Worm (Caenorhabditis elegans): ENCODE measurements around the gene srbc-60.

The srbc-60 gene

DNA sequence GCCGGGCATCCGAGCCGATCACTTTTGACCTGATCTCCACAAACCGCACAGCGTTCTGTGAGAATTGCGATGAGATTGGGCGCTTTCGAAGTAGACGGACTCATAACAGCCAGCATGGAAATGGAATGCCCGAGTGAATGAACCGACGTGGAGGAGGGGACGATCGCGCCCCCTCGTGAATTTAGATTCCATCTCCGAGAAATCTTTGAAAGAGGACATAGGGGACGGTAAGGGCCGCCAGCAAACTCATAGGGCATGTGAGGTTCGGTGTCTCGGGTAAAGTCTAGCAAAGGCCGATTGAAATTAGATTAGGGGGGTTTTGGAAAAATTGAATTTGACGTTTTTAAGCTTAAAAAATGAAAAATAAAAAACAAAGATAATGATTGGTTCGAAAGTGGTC lies 24.4 kb downstream of the srbc-60 start, which contains the start of gene nhr-270:
TSS of gene nhr-270 (minus strand) at position 257 of the 400 bp plus-strand sequence.
- TF ChIP-seq ceh-9 (tag; optimal IDR thresholded peaks at IDR 0.05) (no peak), mdl-1 (tag; optimal IDR thresholded peaks at IDR 0.05) (no peak), nhr-12 (tag; optimal IDR thresholded peaks at IDR 0.05) (no peak), aly-2 (tag; optimal IDR thresholded peaks at IDR 0.05) (no peak), R02D3.7 (tag; optimal IDR thresholded peaks at IDR 0.05) (no peak), mml-1 (tag; optimal IDR thresholded peaks at IDR 0.05) (no peak), elt-1 (tag; optimal IDR thresholded peaks at IDR 0.05) (peak; percentile 7), nhr-23 (tag; optimal IDR thresholded peaks at IDR 0.05) (peak; percentile 2), nhr-25 (tag; optimal IDR thresholded peaks at IDR 0.05) (peak; percentile 0), ZK546.5 (tag; optimal IDR thresholded peaks at IDR 0.05) (no peak), hmg-11 (tag; optimal IDR thresholded peaks at IDR 0.05) (no peak), ama-1 (optimal IDR thresholded peaks at IDR 0.05) (no peak), sea-2 (GFP tag; optimal IDR thresholded peaks at IDR 0.05) (no peak), ceh-28 (tag; optimal IDR thresholded peaks at IDR 0.05) (no peak), fkh-10 (GFP tag; optimal IDR thresholded peaks at IDR 0.05) (no peak), fkh-2 (tag; optimal IDR thresholded peaks at IDR 0.05) (no peak)

DNA sequence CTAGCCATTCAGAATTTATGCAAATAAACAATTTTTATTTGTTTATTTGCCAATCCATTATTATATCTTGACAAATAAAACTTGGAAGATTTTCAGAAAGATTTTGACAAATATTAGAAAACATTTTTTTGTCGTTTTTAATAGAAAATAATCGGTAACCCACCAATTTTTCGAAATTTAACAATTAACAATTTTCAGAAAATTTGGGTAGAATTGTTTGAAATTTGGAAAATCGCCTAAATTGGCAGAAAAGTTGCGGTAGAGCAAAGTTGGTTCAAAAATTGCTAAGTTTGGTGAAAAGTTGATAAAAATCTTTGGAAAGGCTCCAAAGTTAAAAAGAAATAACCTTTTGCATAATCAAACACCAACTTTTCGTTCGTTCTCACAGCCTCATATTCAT lies 28.2 kb downstream of the srbc-60 start:
- TF ChIP-seq eor-1 (tag; optimal IDR thresholded peaks at IDR 0.05), result no peak
- no peak for TF ChIP-seq lin-39 (tag; optimal IDR thresholded peaks at IDR 0.05)
- no peak for TF ChIP-seq tbx-2 (tag; optimal IDR thresholded peaks at IDR 0.05)
- TF ChIP-seq mdl-1 (tag; optimal IDR thresholded peaks at IDR 0.05), result no peak
- no peak for TF ChIP-seq ztf-11 (tag; optimal IDR thresholded peaks at IDR 0.05)
- TF ChIP-seq unc-39 (tag; optimal IDR thresholded peaks at IDR 0.05), result no peak
- no peak for TF ChIP-seq elt-1 (tag; optimal IDR thresholded peaks at IDR 0.05)
- no peak for TF ChIP-seq pqm-1 (tag; optimal IDR thresholded peaks at IDR 0.05)
- TF ChIP-seq skn-1 (tag; optimal IDR thresholded peaks at IDR 0.05), result no peak
- no peak for TF ChIP-seq fkh-10 (GFP tag; optimal IDR thresholded peaks at IDR 0.05)
- TF ChIP-seq pha-4 (tag; optimal IDR thresholded peaks at IDR 0.05), result no peak
- no peak for TF ChIP-seq nhr-23 (tag; optimal IDR thresholded peaks at IDR 0.05)
- TF ChIP-seq jun-1 (tag; optimal IDR thresholded peaks at IDR 0.05), result no peak
- TF ChIP-seq snpc-4 (tag; optimal IDR thresholded peaks at IDR 0.05), result no peak
- TF ChIP-seq lsy-12 (tag; optimal IDR thresholded peaks at IDR 0.05), result no peak
- TF ChIP-seq ama-1 (optimal IDR thresholded peaks at IDR 0.05), result no peak
- TF ChIP-seq hmg-11 (tag; optimal IDR thresholded peaks at IDR 0.05), result no peak
- no peak for TF ChIP-seq fkh-2 (tag; optimal IDR thresholded peaks at IDR 0.05)
- no peak for TF ChIP-seq ZK546.5 (tag; optimal IDR thresholded peaks at IDR 0.05)

DNA sequence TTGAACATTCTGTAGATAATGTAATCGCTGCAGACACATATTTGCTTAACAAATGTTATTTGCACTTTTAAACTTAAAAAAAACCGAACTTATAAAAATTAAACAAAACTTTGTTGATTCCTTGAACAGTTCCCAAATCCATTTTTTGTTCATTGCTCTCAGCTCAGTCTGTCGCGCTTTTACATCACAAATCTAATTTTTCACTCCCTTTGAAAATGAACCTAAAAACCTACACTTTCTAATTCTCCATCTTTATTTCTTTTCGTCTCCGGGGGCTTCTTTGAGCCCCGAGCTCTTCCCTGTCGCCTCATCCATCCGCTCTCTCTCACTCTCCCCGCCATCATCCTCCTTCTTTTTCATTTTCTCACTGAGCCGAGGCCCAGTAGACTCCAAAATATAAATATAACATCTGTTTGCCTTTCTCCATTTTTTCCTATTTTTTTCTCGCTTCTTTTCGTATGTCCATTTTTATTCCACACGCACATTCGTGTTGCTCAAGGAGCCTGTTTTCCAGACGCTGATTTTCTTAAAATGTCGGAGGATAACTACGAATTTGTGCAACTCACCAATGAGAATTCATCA lies 30.3 kb downstream of the srbc-60 start, which contains the start of gene R13D11.4:
TSS of gene R13D11.4 (plus strand) at position 532 of the 582 bp plus-strand sequence.
- TF ChIP-seq ceh-82 (tag; optimal IDR thresholded peaks at IDR 0.05), result no peak
- TF ChIP-seq nfya-1 (tag; optimal IDR thresholded peaks at IDR 0.05; ENCODE audit: insufficient read depth), result peak; percentile 39
- TF ChIP-seq hmg-11 (tag; optimal IDR thresholded peaks at IDR 0.05), result peak; percentile 23
- no peak for TF ChIP-seq ceh-16 (tag; optimal IDR thresholded peaks at IDR 0.05)
- no peak for TF ChIP-seq nhr-76 (tag; optimal IDR thresholded peaks at IDR 0.05)
- no peak for TF ChIP-seq nhr-77 (tag; optimal IDR thresholded peaks at IDR 0.05)
- no peak for TF ChIP-seq nhr-11 (tag; optimal IDR thresholded peaks at IDR 0.05)
- no peak for TF ChIP-seq daf-12 (tag; optimal IDR thresholded peaks at IDR 0.05)
- peak; percentile 30 for TF ChIP-seq fkh-10 (GFP tag; optimal IDR thresholded peaks at IDR 0.05)
- no peak for TF ChIP-seq mdl-1 (tag; optimal IDR thresholded peaks at IDR 0.05)
- TF ChIP-seq R02D3.7 (tag; optimal IDR thresholded peaks at IDR 0.05), result no peak

DNA sequence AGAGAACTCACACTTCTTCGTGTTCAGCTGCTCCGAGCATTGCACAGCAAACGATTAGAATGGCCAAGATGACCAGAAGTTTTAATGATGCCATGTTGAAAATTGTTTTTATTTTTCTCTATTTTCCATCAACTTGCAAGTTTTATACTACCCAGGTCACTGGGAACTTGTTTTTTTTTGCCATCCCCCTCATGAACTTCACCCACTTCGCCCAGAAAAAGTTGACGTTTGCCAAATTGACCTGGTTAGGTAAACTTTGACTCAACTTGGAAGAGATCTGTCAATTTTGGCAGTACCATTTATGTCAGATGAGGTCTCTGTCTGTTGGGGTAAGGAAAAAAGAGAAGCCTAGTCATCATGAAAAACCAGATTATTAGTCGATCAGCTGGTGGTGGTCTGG lies 33.0 kb downstream of the srbc-60 start, which contains the start of gene R13D11.10:
TSS of gene R13D11.10 (minus strand) at position 101 of the 400 bp plus-strand sequence.
- TF ChIP-seq mml-1 (tag; optimal IDR thresholded peaks at IDR 0.05) (no peak), fkh-2 (tag; optimal IDR thresholded peaks at IDR 0.05) (no peak), fkh-10 (GFP tag; optimal IDR thresholded peaks at IDR 0.05) (no peak), ceh-28 (tag; optimal IDR thresholded peaks at IDR 0.05) (no peak), ztf-11 (tag; optimal IDR thresholded peaks at IDR 0.05) (no peak), nhr-67 (tag; optimal IDR thresholded peaks at IDR 0.05) (no peak), nhr-25 (tag; optimal IDR thresholded peaks at IDR 0.05) (no peak), lin-39 (tag; optimal IDR thresholded peaks at IDR 0.05) (no peak), hmg-11 (tag; optimal IDR thresholded peaks at IDR 0.05) (no peak), egl-27 (tag; optimal IDR thresholded peaks at IDR 0.05) (no peak), lin-15B (tag; optimal IDR thresholded peaks at IDR 0.05) (no peak), elt-3 (tag; optimal IDR thresholded peaks at IDR 0.05) (no peak)

All from whole organism, L3 larva.